Worm (Caenorhabditis elegans) whole organism, L2 larva: ENCODE measurements around the gene C46C2.6.

Source experiments
- aly-2 ChIP-seq: fragments of 150-350 bp; optimal IDR thresholded peaks from 2 replicates; lab custom pipeline; 2014; ENCODE audit warnings: missing biosample characterization, missing genetic modification characterization
- ceh-82 ChIP-seq: fragments of 150-350 bp; optimal IDR thresholded peaks from 2 replicates; lab custom pipeline; 2014; ENCODE audit warnings: missing biosample characterization, missing genetic modification characterization
- elt-3 ChIP-seq: sonication (generic microtip); optimal IDR thresholded peaks from 2 replicates; lab custom pipeline; 2017; ENCODE audit warnings: missing biosample characterization, missing genetic modification characterization
- lin-13 ChIP-seq: fragments of 150-350 bp; optimal IDR thresholded peaks from 2 replicates; lab custom pipeline; 2014; ENCODE audit warnings: missing biosample characterization, missing genetic modification reagents, missing genetic modification characterization
- lin-39 ChIP-seq: fragments of 150-350 bp; optimal IDR thresholded peaks from 2 replicates; lab custom pipeline; 2014; ENCODE audit warnings: missing biosample characterization, missing genetic modification reagents, missing genetic modification characterization
- nhr-11 ChIP-seq: fragments of 150-350 bp; optimal IDR thresholded peaks from 2 replicates; lab custom pipeline; 2014; ENCODE audit warnings: missing biosample characterization, missing genetic modification characterization
- nhr-25 ChIP-seq: fragments of 150-350 bp; sonication (generic microtip); optimal IDR thresholded peaks from 3 replicates; lab custom pipeline; 2014; ENCODE audit warnings: missing biosample characterization, missing genetic modification characterization
- peb-1 ChIP-seq: fragments of 150-350 bp; optimal IDR thresholded peaks from 2 replicates; lab custom pipeline; 2014; ENCODE audit warnings: missing biosample characterization, missing genetic modification characterization
- sma-9 ChIP-seq, 2 experiments: fragments of 150-350 bp in 1 of 2; sonication (generic microtip) in 1 of 2; optimal IDR thresholded peaks; 2 replicates each; lab custom pipeline; 2014 to 2016; ENCODE audit warnings: missing genetic modification characterization in 2 of 2, mild to moderate bottlenecking in 1 of 2, missing biosample characterization in 1 of 2, missing compliant biosample characterization in 1 of 2, missing genetic modification reagents in 1 of 2, moderate library complexity in 1 of 2
- snpc-4 ChIP-seq: fragments of 150-350 bp; optimal IDR thresholded peaks from 2 replicates; lab custom pipeline; 2014; ENCODE audit warnings: missing biosample characterization, missing genetic modification characterization
- unc-39 ChIP-seq: fragments of 150-350 bp; optimal IDR thresholded peaks from 2 replicates; lab custom pipeline; 2014; ENCODE audit warnings: missing biosample characterization, missing genetic modification characterization
- unc-55 ChIP-seq: fragments of 150-350 bp; sonication (generic microtip); optimal IDR thresholded peaks from 3 replicates; lab custom pipeline; 2014; ENCODE audit warnings: missing biosample characterization, missing genetic modification reagents, missing genetic modification characterization

DNA sequence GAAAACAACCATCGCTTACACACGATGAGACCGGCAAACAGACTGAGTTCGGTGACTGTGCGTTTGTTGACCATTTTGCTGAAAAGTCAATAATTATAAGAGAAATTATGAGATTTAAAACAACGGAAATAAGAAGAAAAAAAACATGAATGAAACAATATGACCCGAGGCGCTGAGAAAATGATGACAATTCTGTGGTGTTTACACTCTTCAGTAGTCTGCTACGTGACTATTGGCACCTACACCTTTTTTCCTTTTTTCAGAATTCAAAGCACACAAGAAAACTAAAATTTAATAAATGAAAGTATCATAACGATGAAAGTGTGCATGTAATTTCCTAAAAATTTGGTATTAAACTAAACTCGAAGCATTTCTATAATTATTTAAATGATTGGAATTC lies 47.5 kb downstream of the C46C2.6 start, which contains the start of gene Y11D7A.10:
- TF ChIP-seq lin-39 (tag; lab: Kevin White, UChicago): no peak
- TF ChIP-seq aly-2 (tag; lab: Kevin White, UChicago): no peak
- no peak for TF ChIP-seq nhr-25 (tag; lab: Kevin White, UChicago)
- TF ChIP-seq nhr-11 (tag; lab: Kevin White, UChicago): no peak
- no peak for TF ChIP-seq lin-13 (GFP tag; lab: Kevin White, UChicago)
- no peak for TF ChIP-seq unc-55
- no peak for TF ChIP-seq unc-39 (tag; lab: Kevin White, UChicago)
- TF ChIP-seq peb-1: no peak
- TF ChIP-seq sma-9 (GFP tag; optimal IDR thresholded peaks at IDR 0.05; lab: Kevin White, UChicago): no peak
- no peak for TF ChIP-seq sma-9 (tag; optimal IDR thresholded peaks at IDR 0.05; lab: Kevin White, UChicago)
- no peak for TF ChIP-seq elt-3 (tag; lab: Kevin White, UChicago)
- no peak for TF ChIP-seq ceh-82 (tag; lab: Kevin White, UChicago)
- TF ChIP-seq snpc-4 (tag; lab: Kevin White, UChicago): no peak
